Fruit fly (Drosophila melanogaster): Measurements from ENCODE around the gene X11L.
A peak's percentile ranks its signal among the peaks of the same experiment; 100 is the strongest.

DNA sequence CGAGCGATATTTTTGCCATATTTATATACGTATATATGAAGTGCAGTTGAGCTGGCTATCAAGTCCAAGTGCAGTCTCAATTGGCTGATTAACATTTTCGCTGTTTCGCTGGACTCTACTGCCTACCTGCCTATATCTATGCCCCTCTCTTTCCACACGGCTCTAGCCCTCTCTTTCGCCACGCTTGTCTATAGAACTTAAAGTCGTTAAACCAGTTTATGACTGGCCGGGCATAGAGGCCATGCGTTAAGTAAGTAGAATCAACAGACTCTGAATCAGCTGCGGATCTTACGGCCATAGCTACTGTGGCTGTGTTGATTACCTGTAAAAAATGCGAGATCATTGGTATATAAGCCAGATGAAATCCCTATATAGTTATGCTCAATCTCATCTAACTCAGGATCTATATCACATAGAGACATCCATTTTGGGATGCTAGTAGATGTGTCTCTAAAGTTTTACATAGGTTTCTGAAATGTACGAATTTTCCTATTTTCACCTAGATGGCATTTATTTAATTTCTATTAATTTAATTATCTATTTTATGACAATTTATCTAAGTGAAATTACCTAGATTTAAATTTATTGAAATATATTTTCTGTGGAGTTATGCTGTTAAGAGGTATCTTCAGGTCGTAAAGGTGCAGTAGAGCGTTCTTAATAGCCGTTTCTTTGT, 17.7 kb upstream of the X11L start:
- peak; percentile 3 for TF ChIP-seq D1 (tag; optimal IDR thresholded peaks at IDR 0.05)
- no peak for TF ChIP-seq CG10348 (GFP tag; IDR thresholded peaks at IDR 0.05)
- TF ChIP-seq Snoo (tag; optimal IDR thresholded peaks at IDR 0.05), result peak; percentile 29
- TF ChIP-seq Pif1A (GFP tag; optimal IDR thresholded peaks at IDR 0.05), result peak; percentile 27
- no peak for TF ChIP-seq CG12605 (GFP tag; IDR thresholded peaks at IDR 0.05)
- peak; percentile 42 for TF ChIP-seq CG8301 (tag; optimal IDR thresholded peaks at IDR 0.05)
- TF ChIP-seq CG13204 (GFP tag; optimal IDR thresholded peaks at IDR 0.05), result no peak
- no peak for TF ChIP-seq rn (GFP tag; IDR thresholded peaks at IDR 0.05)
- TF ChIP-seq CG14655 (GFP tag; optimal IDR thresholded peaks at IDR 0.05), result peak; percentile 73
- TF ChIP-seq EcR (GFP tag; optimal IDR thresholded peaks at IDR 0.05), result peak; percentile 59
- TF ChIP-seq CG34367 (tag; optimal IDR thresholded peaks at IDR 0.05), result peak; percentile 11
- TF ChIP-seq gl (tag; optimal IDR thresholded peaks at IDR 0.05), result no peak
- TF ChIP-seq CG15710 (tag; optimal IDR thresholded peaks at IDR 0.05), result peak; percentile 57
